Worm (Caenorhabditis elegans) whole organism, L2 larva: ENCODE data around the gene pqn-18.

Experiments
- F13H6.1 ChIP-seq: sonication (generic microtip); optimal IDR thresholded peaks from 2 replicates; lab custom pipeline; 2016; ENCODE audit warnings: missing genetic modification characterization, missing compliant biosample characterization
- R02D3.7 ChIP-seq: fragments of 150-350 bp; optimal IDR thresholded peaks from 2 replicates; lab custom pipeline; 2014; ENCODE audit warnings: missing biosample characterization, missing genetic modification characterization
- Y55F3AM.14 ChIP-seq: fragments of 200-800 bp; sonication (Bioruptor generic); optimal IDR thresholded peaks from 2 replicates; lab custom pipeline; 2018; ENCODE audit warnings: mild to moderate bottlenecking, missing genetic modification characterization, missing compliant biosample characterization
- alr-1 ChIP-seq: fragments of 150-350 bp; optimal IDR thresholded peaks from 2 replicates; lab custom pipeline; 2014; ENCODE audit warnings: missing biosample characterization, missing genetic modification characterization
- aly-2 ChIP-seq: fragments of 150-350 bp; optimal IDR thresholded peaks from 2 replicates; lab custom pipeline; 2014; ENCODE audit warnings: missing biosample characterization, missing genetic modification characterization
- ama-1 ChIP-seq: fragments of 150-350 bp; optimal IDR thresholded peaks from 2 replicates; lab custom pipeline; 2018; ENCODE audit warnings: inconsistent platforms
- blmp-1 ChIP-seq: sonication (generic microtip); optimal IDR thresholded peaks from 2 replicates; lab custom pipeline; 2017; ENCODE audit warnings: missing genetic modification characterization, mild to moderate bottlenecking, missing compliant biosample characterization, antibody characterized with exemption, moderate library complexity; ENCODE audit not compliant: insufficient read depth
- ceh-16 ChIP-seq: fragments of 150-350 bp; optimal IDR thresholded peaks from 2 replicates; lab custom pipeline; 2014; ENCODE audit warnings: missing biosample characterization, missing genetic modification characterization
- ceh-82 ChIP-seq: fragments of 150-350 bp; optimal IDR thresholded peaks from 2 replicates; lab custom pipeline; 2014; ENCODE audit warnings: missing biosample characterization, missing genetic modification characterization
- crh-2 ChIP-seq: sonication (generic microtip); optimal IDR thresholded peaks from 2 replicates; lab custom pipeline; 2017; ENCODE audit warnings: missing biosample characterization, missing genetic modification characterization
- dmd-4 ChIP-seq: sonication (generic microtip); optimal IDR thresholded peaks from 2 replicates; lab custom pipeline; 2017; ENCODE audit warnings: missing biosample characterization, missing genetic modification characterization
- egl-27 ChIP-seq: sonication (generic microtip); optimal IDR thresholded peaks from 3 replicates; lab custom pipeline; 2017; ENCODE audit warnings: missing biosample characterization, missing genetic modification reagents, missing genetic modification characterization
- elt-3 ChIP-seq: sonication (generic microtip); optimal IDR thresholded peaks from 2 replicates; lab custom pipeline; 2017; ENCODE audit warnings: missing biosample characterization, missing genetic modification characterization
- fos-1 ChIP-seq: fragments of 150-350 bp; optimal IDR thresholded peaks from 2 replicates; lab custom pipeline; 2014; ENCODE audit warnings: missing biosample characterization, missing genetic modification characterization
- lin-11 ChIP-seq: fragments of 150-350 bp; sonication (generic microtip); optimal IDR thresholded peaks from 2 replicates; lab custom pipeline; 2014; ENCODE audit warnings: missing biosample characterization, missing genetic modification characterization, inconsistent platforms, mixed read lengths
- lin-39 ChIP-seq: fragments of 150-350 bp; optimal IDR thresholded peaks from 2 replicates; lab custom pipeline; 2014; ENCODE audit warnings: missing biosample characterization, missing genetic modification reagents, missing genetic modification characterization
- lsy-2 ChIP-seq, 2 experiments: fragments of 150-350 bp in 1 of 2; sonication (generic microtip) in 1 of 2; optimal IDR thresholded peaks; 2 replicates each; lab custom pipeline; 2014 to 2017; ENCODE audit warnings: missing biosample characterization in 2 of 2, missing genetic modification characterization in 2 of 2
- mab-5 ChIP-seq: fragments of 150-350 bp; optimal IDR thresholded peaks from 2 replicates; lab custom pipeline; 2014; ENCODE audit warnings: missing biosample characterization, missing genetic modification characterization
- mbf-1 ChIP-seq: sonication (generic microtip); optimal IDR thresholded peaks from 2 replicates; lab custom pipeline; 2017; ENCODE audit warnings: missing biosample characterization, missing genetic modification characterization
- nhr-11 ChIP-seq: fragments of 150-350 bp; optimal IDR thresholded peaks from 2 replicates; lab custom pipeline; 2014; ENCODE audit warnings: missing biosample characterization, missing genetic modification characterization
- nhr-12 ChIP-seq: fragments of 150-350 bp; optimal IDR thresholded peaks from 2 replicates; lab custom pipeline; 2014; ENCODE audit warnings: missing biosample characterization, missing genetic modification characterization
- nhr-129 ChIP-seq: fragments of 150-350 bp; optimal IDR thresholded peaks from 2 replicates; lab custom pipeline; 2014; ENCODE audit warnings: missing biosample characterization, missing genetic modification characterization
- nhr-23 ChIP-seq: fragments of 150-350 bp; optimal IDR thresholded peaks from 2 replicates; lab custom pipeline; 2014; ENCODE audit warnings: missing biosample characterization, missing genetic modification reagents, missing genetic modification characterization
- nhr-237 ChIP-seq: fragments of 150-350 bp; optimal IDR thresholded peaks from 2 replicates; lab custom pipeline; 2014; ENCODE audit warnings: missing biosample characterization, missing genetic modification characterization
- nhr-25 ChIP-seq: fragments of 150-350 bp; sonication (generic microtip); optimal IDR thresholded peaks from 3 replicates; lab custom pipeline; 2014; ENCODE audit warnings: missing biosample characterization, missing genetic modification characterization
- nhr-6 ChIP-seq: fragments of 150-350 bp; optimal IDR thresholded peaks from 2 replicates; lab custom pipeline; 2014; ENCODE audit warnings: missing biosample characterization, missing genetic modification characterization
- nhr-77 ChIP-seq: fragments of 150-350 bp; optimal IDR thresholded peaks from 2 replicates; lab custom pipeline; 2014; ENCODE audit warnings: missing biosample characterization, missing genetic modification characterization
- peb-1 ChIP-seq: fragments of 150-350 bp; optimal IDR thresholded peaks from 2 replicates; lab custom pipeline; 2014; ENCODE audit warnings: missing biosample characterization, missing genetic modification characterization
- sem-4 ChIP-seq: fragments of 150-350 bp; optimal IDR thresholded peaks from 2 replicates; lab custom pipeline; 2014; ENCODE audit warnings: missing biosample characterization, missing genetic modification reagents, missing genetic modification characterization
- skn-1 ChIP-seq: sonication (generic microtip); optimal IDR thresholded peaks from 2 replicates; lab custom pipeline; 2017; ENCODE audit warnings: missing biosample characterization, missing genetic modification characterization
- sma-3 ChIP-seq: sonication (generic microtip); optimal IDR thresholded peaks from 2 replicates; lab custom pipeline; 2016; ENCODE audit warnings: missing genetic modification reagents, missing genetic modification characterization, missing compliant biosample characterization
- sma-9 ChIP-seq, 2 experiments: fragments of 150-350 bp in 1 of 2; sonication (generic microtip) in 1 of 2; optimal IDR thresholded peaks; 2 replicates each; lab custom pipeline; 2014 to 2016; ENCODE audit warnings: missing genetic modification characterization in 2 of 2, mild to moderate bottlenecking in 1 of 2, missing biosample characterization in 1 of 2, missing compliant biosample characterization in 1 of 2, missing genetic modification reagents in 1 of 2, moderate library complexity in 1 of 2
- snpc-4 ChIP-seq: fragments of 150-350 bp; optimal IDR thresholded peaks from 2 replicates; lab custom pipeline; 2014; ENCODE audit warnings: missing biosample characterization, missing genetic modification characterization
- unc-39 ChIP-seq: fragments of 150-350 bp; optimal IDR thresholded peaks from 2 replicates; lab custom pipeline; 2014; ENCODE audit warnings: missing biosample characterization, missing genetic modification characterization
- unc-55 ChIP-seq: fragments of 150-350 bp; sonication (generic microtip); optimal IDR thresholded peaks from 3 replicates; lab custom pipeline; 2014; ENCODE audit warnings: missing biosample characterization, missing genetic modification reagents, missing genetic modification characterization
- unc-62 ChIP-seq: fragments of 150-350 bp; optimal IDR thresholded peaks from 2 replicates; lab custom pipeline; 2014; ENCODE audit warnings: missing biosample characterization, missing genetic modification reagents, missing genetic modification characterization
- zag-1 ChIP-seq: fragments of 150-350 bp; optimal IDR thresholded peaks from 2 replicates; lab custom pipeline; 2014; ENCODE audit warnings: missing biosample characterization, missing genetic modification characterization
- ztf-1 ChIP-seq: fragments of 200-800 bp; sonication (Bioruptor generic); conservative IDR thresholded peaks from 2 replicates; pipeline ENCODE4 v1.3.6; 2022; ENCODE audit warnings: missing genetic modification characterization, missing compliant biosample characterization
- ztf-11 ChIP-seq: sonication (generic microtip); optimal IDR thresholded peaks from 2 replicates; lab custom pipeline; 2017; ENCODE audit warnings: missing biosample characterization, missing genetic modification characterization
- ztf-4 ChIP-seq: fragments of 150-350 bp; optimal IDR thresholded peaks from 2 replicates; lab custom pipeline; 2014; ENCODE audit warnings: missing biosample characterization, missing genetic modification characterization

Gene pqn-18

ce11 chrX:12873688-12874364 is 33.8 kb upstream of the pqn-18 start (continued):
- TF ChIP-seq elt-3 (tag; lab: Kevin White, UChicago) (no peak), nhr-12 (tag; lab: Kevin White, UChicago) (no peak), nhr-23 (tag; lab: Kevin White, UChicago) (no peak), unc-55 (GFP tag; lab: Kevin White, UChicago) (no peak), ceh-16 (no peak), mab-5 (tag; lab: Kevin White, UChicago) (no peak), ztf-4 (tag; lab: Kevin White, UChicago) (peak; percentile 48), F13H6.1 (tag; lab: Kevin White, UChicago) (peak; percentile 78), unc-39 (tag; lab: Kevin White, UChicago) (no peak), sem-4 (no peak), sma-9 (GFP tag; optimal IDR thresholded peaks at IDR 0.05; lab: Kevin White, UChicago) (peak; percentile 81), sma-9 (tag; optimal IDR thresholded peaks at IDR 0.05; lab: Kevin White, UChicago) (no peak), ztf-1 (no peak), ama-1 (no peak), ztf-11 (no peak), nhr-237 (no peak), dmd-4 (no peak), zag-1 (tag; lab: Kevin White, UChicago) (no peak), ceh-82 (tag; lab: Kevin White, UChicago) (no peak), egl-27 (tag; lab: Kevin White, UChicago) (no peak)
- TF ChIP-seq, all 48 proteins: peak for 9

DNA sequence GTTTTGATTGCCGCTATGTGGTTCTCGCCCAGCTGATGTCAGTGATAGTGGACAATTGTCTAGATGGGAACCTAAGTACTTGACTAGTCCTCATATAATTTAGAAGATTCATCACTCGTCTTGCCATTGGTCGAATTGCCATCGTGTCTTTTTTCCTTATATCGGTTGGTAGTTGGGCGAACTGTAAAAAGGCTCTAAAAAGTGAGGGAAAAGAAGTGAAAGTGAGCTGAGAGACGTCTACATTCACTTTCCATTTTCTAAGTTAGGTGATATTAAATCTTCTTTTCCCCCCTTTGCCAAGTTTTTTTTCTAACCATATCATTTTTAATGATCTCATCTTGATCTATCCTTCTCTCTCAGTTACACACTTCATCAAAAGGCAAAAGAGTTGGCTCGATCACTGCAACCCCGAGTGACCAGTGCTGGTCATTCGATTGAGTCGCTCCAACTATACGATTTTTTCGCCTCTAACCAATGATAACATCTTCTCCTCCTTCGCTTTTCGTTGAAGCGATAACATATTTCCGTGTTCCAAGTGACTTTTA is 32.8 kb upstream of the pqn-18 start:
- TF ChIP-seq sma-3 (GFP tag; lab: Kevin White, UChicago) (peak; percentile 48), blmp-1 (tag; lab: Kevin White, UChicago) (peak; percentile 98), ztf-11 (no peak), ztf-4 (tag; lab: Kevin White, UChicago) (no peak), fos-1 (tag; lab: Kevin White, UChicago) (peak; percentile 18), egl-27 (tag; lab: Kevin White, UChicago) (peak; percentile 5), nhr-25 (tag; lab: Kevin White, UChicago) (peak; percentile 32)

DNA sequence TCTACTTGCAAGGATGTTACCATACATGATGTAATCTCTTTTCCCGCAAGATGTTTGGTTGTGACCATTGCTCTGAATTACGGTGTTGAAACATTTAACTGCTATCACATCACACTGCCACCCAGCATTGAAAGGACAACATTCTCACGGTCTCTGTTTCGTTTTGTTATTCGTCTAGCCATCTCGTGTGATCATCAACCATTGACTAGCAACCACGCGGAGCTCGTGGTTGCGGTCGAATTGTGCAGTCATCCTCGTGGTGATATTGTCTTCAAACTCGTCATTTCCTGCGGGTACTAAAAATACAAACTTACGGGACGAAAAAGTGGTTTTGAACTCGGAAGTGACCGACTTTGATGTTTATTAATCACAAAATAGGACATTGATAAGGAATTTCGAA is 32.0 kb upstream of the pqn-18 start:
- peak; percentile 14 for TF ChIP-seq F13H6.1 (tag; lab: Kevin White, UChicago)
- TF ChIP-seq lin-11 (tag; lab: Kevin White, UChicago): no peak
- no peak for TF ChIP-seq skn-1 (tag; lab: Kevin White, UChicago)
- TF ChIP-seq nhr-129 (tag; lab: Kevin White, UChicago): peak; percentile 87
- TF ChIP-seq unc-62 (GFP tag; lab: Kevin White, UChicago): no peak
- no peak for TF ChIP-seq nhr-6 (tag; lab: Kevin White, UChicago)
- TF ChIP-seq crh-2 (tag; lab: Kevin White, UChicago): no peak
- TF ChIP-seq lsy-2 (tag; optimal IDR thresholded peaks at IDR 0.05; lab: Kevin White, UChicago): peak in 1 of 2 experiments; percentile 44
- TF ChIP-seq sma-9 (GFP tag; optimal IDR thresholded peaks at IDR 0.05; lab: Kevin White, UChicago): peak; percentile 68
- no peak for TF ChIP-seq sma-9 (tag; optimal IDR thresholded peaks at IDR 0.05; lab: Kevin White, UChicago)

- TF ChIP-seq nhr-77 (tag; lab: Kevin White, UChicago) (no peak), nhr-11 (no peak), R02D3.7 (no peak), alr-1 (tag; lab: Kevin White, UChicago) (no peak), lin-39 (tag; lab: Kevin White, UChicago) (no peak), skn-1 (tag; lab: Kevin White, UChicago) (no peak), ztf-11 (no peak), egl-27 (tag; lab: Kevin White, UChicago) (peak; percentile 34), nhr-25 (tag; lab: Kevin White, UChicago) (no peak), mbf-1 (tag; lab: Kevin White, UChicago) (no peak), mab-5 (tag; lab: Kevin White, UChicago) (peak; percentile 24), nhr-6 (tag; lab: Kevin White, UChicago) (no peak), snpc-4 (no peak), ama-1 (peak; percentile 30), ztf-1 (0 out of 2 replicates have a peak, but pooled peaks have one; percentile 53), ceh-16 (no peak), sma-9 (GFP tag; optimal IDR thresholded peaks at IDR 0.05; lab: Kevin White, UChicago) (peak; percentile 85), sma-9 (tag; optimal IDR thresholded peaks at IDR 0.05; lab: Kevin White, UChicago) (no peak), ztf-4 (tag; lab: Kevin White, UChicago) (no peak), dmd-4 (no peak), unc-55 (GFP tag; lab: Kevin White, UChicago) (peak; percentile 40), lsy-2 (tag; optimal IDR thresholded peaks at IDR 0.05; lab: Kevin White, UChicago) (peak in 1 of 2 experiments; percentile 57), elt-3 (tag; lab: Kevin White, UChicago) (no peak), F13H6.1 (tag; lab: Kevin White, UChicago) (peak; percentile 86), Y55F3AM.14 (GFP tag; lab: Kevin White, UChicago) (peak; percentile 37), aly-2 (no peak), nhr-23 (tag; lab: Kevin White, UChicago) (no peak), nhr-129 (tag; lab: Kevin White, UChicago) (peak; percentile 76), peb-1 (tag; lab: Kevin White, UChicago) (no peak), sem-4 (no peak)
These were observed 30.7 kb upstream of the pqn-18 start, which contains the start of gene bcat-1 for ce11 chrX:12876795-12877530. TSS of gene bcat-1 (plus strand) at chrX:12877480.
